Fruit fly (Drosophila melanogaster) whole organism, prepupa: ENCODE measurements around the gene CG31871.

Source experiments
- cyc ChIP-seq: fragments of 200-800 bp; sonication (Bioruptor generic); optimal IDR thresholded peaks from 3 replicates; lab custom pipeline; 2016; ENCODE audit warnings: missing biosample characterization, missing genetic modification characterization

Gene CG31871

DNA sequence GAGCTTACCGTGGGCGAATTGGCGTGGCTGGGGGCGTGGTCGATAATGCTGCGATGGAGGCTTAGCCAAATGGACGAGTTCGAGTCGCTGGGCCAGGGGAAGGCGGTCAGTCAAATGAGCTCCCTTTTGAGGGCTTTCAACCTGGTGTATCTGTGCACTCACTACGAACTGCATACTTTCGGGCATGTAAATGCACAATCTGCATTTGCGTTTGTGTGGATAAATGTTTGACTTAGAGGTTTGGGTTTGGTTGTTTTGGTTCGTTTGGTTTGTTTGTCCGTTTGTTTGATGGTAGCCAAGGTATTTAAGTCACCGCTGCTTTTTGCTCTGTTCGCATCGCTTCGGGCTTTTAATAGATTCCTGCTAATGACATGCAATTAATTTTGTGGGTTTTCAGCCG lies 49.3 kb downstream of the CG31871 start:
- TF ChIP-seq cyc (GFP tag; lab: Kevin White, UChicago): no peak
